Fruit fly (Drosophila melanogaster): ENCODE results near the gene CG33303.

The CG33303 gene

dm6 chr2L:10344029-10344606 lies 31.4 kb downstream of the CG33303 start, which contains the start of gene Frmd5 (continued):
- no peak for TF ChIP-seq p53 (GFP tag; optimal IDR thresholded peaks at IDR 0.05)
- peak; percentile 91 for TF ChIP-seq wek (GFP tag; optimal IDR thresholded peaks at IDR 0.05)
- no peak for TF ChIP-seq Gsc (GFP tag; IDR thresholded peaks at IDR 0.05)
- TF ChIP-seq twi (tag; optimal IDR thresholded peaks at IDR 0.05), result no peak
- TF ChIP-seq Dll (GFP tag; IDR thresholded peaks at IDR 0.05; ENCODE audit: partially characterized antibody), result peak; percentile 66; the same call in 2 of the 4 replicates
- peak; percentile 6 for TF ChIP-seq MESR4 (GFP tag; optimal IDR thresholded peaks at IDR 0.05)
- TF ChIP-seq lola (GFP tag; optimal IDR thresholded peaks at IDR 0.05), result no peak
- TF ChIP-seq klu (GFP tag; IDR thresholded peaks at IDR 0.05), result no peak
- TF ChIP-seq CG15514 (GFP tag; optimal IDR thresholded peaks at IDR 0.05), result peak; percentile 74
- TF ChIP-seq CG2116 (GFP tag; optimal IDR thresholded peaks at IDR 0.05), result no peak
- peak; percentile 55; the same call in 2 of the 3 replicates for TF ChIP-seq CG6791 (GFP tag; IDR thresholded peaks at IDR 0.05; ENCODE audit: partially characterized antibody)
- TF ChIP-seq nerfin-2 (GFP tag; IDR thresholded peaks at IDR 0.05; ENCODE audit: partially characterized antibody), result peak; percentile 50; the same call in 1 of the 2 replicates
- no peak for TF ChIP-seq CG6683 (GFP tag; optimal IDR thresholded peaks at IDR 0.05)
- peak; percentile 63; the same call in 1 of the 3 replicates for TF ChIP-seq CG16813 (GFP tag; IDR thresholded peaks at IDR 0.05; ENCODE audit: partially characterized antibody)
- no peak for TF ChIP-seq Xbp1 (GFP tag; optimal IDR thresholded peaks at IDR 0.05)
- TF ChIP-seq crp (GFP tag; optimal IDR thresholded peaks at IDR 0.05), result peak in 1 of 2 experiments; percentile 54
- TF ChIP-seq Scr (GFP tag; IDR thresholded peaks at IDR 0.05; ENCODE audit: partially characterized antibody), result peak; percentile 54
- TF ChIP-seq CG2120 (GFP tag; optimal IDR thresholded peaks at IDR 0.05), result no peak
- TF ChIP-seq CG6254 (GFP tag; optimal IDR thresholded peaks at IDR 0.05), result no peak
- no peak for TF ChIP-seq dati (GFP tag; IDR thresholded peaks at IDR 0.05)
- peak; percentile 37; the same call in 1 of the 2 replicates for TF ChIP-seq bbx (GFP tag; IDR thresholded peaks at IDR 0.05; ENCODE audit: partially characterized antibody)
- 0 out of 2 replicates have a peak, but pooled peaks have one; percentile 29 for TF ChIP-seq ato (GFP tag; IDR thresholded peaks at IDR 0.05; ENCODE audit: partially characterized antibody)
- TF ChIP-seq E2f2 (GFP tag; IDR thresholded peaks at IDR 0.05), result no peak
- TF ChIP-seq trh (GFP tag; optimal IDR thresholded peaks at IDR 0.05), result no peak
- peak; percentile 21 for TF ChIP-seq BEAF-32 (GFP tag; optimal IDR thresholded peaks at IDR 0.05)
- no peak for TF ChIP-seq pfk (GFP tag; optimal IDR thresholded peaks at IDR 0.05)
- no peak for TF ChIP-seq Six4 (GFP tag; optimal IDR thresholded peaks at IDR 0.05)
- TF ChIP-seq sr (GFP tag; IDR thresholded peaks at IDR 0.05), result no peak
- peak; percentile 22 for TF ChIP-seq pzg (GFP tag; optimal IDR thresholded peaks at IDR 0.05)
- TF ChIP-seq jing (GFP tag; optimal IDR thresholded peaks at IDR 0.05), result no peak
- TF ChIP-seq Dip3 (GFP tag; optimal IDR thresholded peaks at IDR 0.05), result no peak
- no peak for TF ChIP-seq CG10147 (GFP tag; optimal IDR thresholded peaks at IDR 0.05)
- TF ChIP-seq Opbp (GFP tag; IDR thresholded peaks at IDR 0.05; ENCODE audit: partially characterized antibody), result peak; percentile 67; the same call in 2 of the 3 replicates
- TF ChIP-seq CG6689 (GFP tag; IDR thresholded peaks at IDR 0.05), result no peak
- TF ChIP-seq CG14860 (GFP tag; IDR thresholded peaks at IDR 0.05; ENCODE audit: partially characterized antibody), result peak; percentile 65
- TF ChIP-seq ttk (GFP tag; IDR thresholded peaks at IDR 0.05), result no peak
- TF ChIP-seq dmrt11E (tag; optimal IDR thresholded peaks at IDR 0.05), result no peak
- no peak for TF ChIP-seq CG30020 (tag; optimal IDR thresholded peaks at IDR 0.05)
- TF ChIP-seq CG4820 (GFP tag; optimal IDR thresholded peaks at IDR 0.05), result no peak
- TF ChIP-seq dm (GFP tag; optimal IDR thresholded peaks at IDR 0.05), result no peak
- TF ChIP-seq chif (GFP tag; optimal IDR thresholded peaks at IDR 0.05), result no peak
- 0 out of 2 replicates have a peak, but pooled peaks have one; percentile 7 for TF ChIP-seq Bgb (GFP tag; IDR thresholded peaks at IDR 0.05; ENCODE audit: partially characterized antibody)
- TF ChIP-seq Dref (GFP tag; IDR thresholded peaks at IDR 0.05), result peak; percentile 34
- TF ChIP-seq CG13287 (GFP tag; IDR thresholded peaks at IDR 0.05; ENCODE audit: partially characterized antibody), result peak; percentile 62
- TF ChIP-seq CG1603 (tag; optimal IDR thresholded peaks at IDR 0.05), result peak; percentile 5
- TF ChIP-seq CG10543 (GFP tag; optimal IDR thresholded peaks at IDR 0.05), result no peak

Data from whole organism, embryonic.